Fruit fly (Drosophila melanogaster): ENCODE data around the gene Ran.

The Ran gene

dm6 chrX:11144575-11144974 lies 3.9 kb downstream of the Ran start:
- TF ChIP-seq EcR (GFP tag; optimal IDR thresholded peaks at IDR 0.05) = no peak
- TF ChIP-seq Snoo (tag; optimal IDR thresholded peaks at IDR 0.05) = no peak
- no peak for TF ChIP-seq CG13204 (GFP tag; optimal IDR thresholded peaks at IDR 0.05)
- no peak for TF ChIP-seq Ets98B (GFP tag; IDR thresholded peaks at IDR 0.05)
- no peak for TF ChIP-seq CG12605 (GFP tag; IDR thresholded peaks at IDR 0.05)
- no peak for TF ChIP-seq CG8159 (tag; optimal IDR thresholded peaks at IDR 0.05)
- no peak for TF ChIP-seq Pif1A (GFP tag; optimal IDR thresholded peaks at IDR 0.05)
- TF ChIP-seq CG14655 (GFP tag; optimal IDR thresholded peaks at IDR 0.05) = no peak
- no peak for TF ChIP-seq rn (GFP tag; IDR thresholded peaks at IDR 0.05)
- no peak for TF ChIP-seq CG34367 (tag; optimal IDR thresholded peaks at IDR 0.05)

dm6 chrX:11143820-11144219 lies 4.7 kb downstream of the Ran start, which contains the start of gene CG15201:
Gene CG15201 (plus strand): TSS chrX:11144120.
- no peak for TF ChIP-seq CG13204 (GFP tag; optimal IDR thresholded peaks at IDR 0.05)
- no peak for TF ChIP-seq fd96Ca (GFP tag; IDR thresholded peaks at IDR 0.05)
- TF ChIP-seq D1 (tag; optimal IDR thresholded peaks at IDR 0.05) = no peak
- no peak for TF ChIP-seq CG8159 (tag; optimal IDR thresholded peaks at IDR 0.05)
- TF ChIP-seq Ets98B (GFP tag; IDR thresholded peaks at IDR 0.05) = no peak
- TF ChIP-seq CG32121 (GFP tag; IDR thresholded peaks at IDR 0.05) = no peak
- TF ChIP-seq EcR (GFP tag; optimal IDR thresholded peaks at IDR 0.05) = no peak
- no peak for TF ChIP-seq CG9948 (tag; optimal IDR thresholded peaks at IDR 0.05)
- no peak for TF ChIP-seq CG17806 (tag; optimal IDR thresholded peaks at IDR 0.05)
- no peak for TF ChIP-seq Pif1A (GFP tag; optimal IDR thresholded peaks at IDR 0.05)
- TF ChIP-seq Snoo (tag; optimal IDR thresholded peaks at IDR 0.05) = no peak
- TF ChIP-seq gl (tag; optimal IDR thresholded peaks at IDR 0.05) = no peak

- TF ChIP-seq CG13204 (GFP tag; optimal IDR thresholded peaks at IDR 0.05) = no peak
- no peak for TF ChIP-seq EcR (GFP tag; optimal IDR thresholded peaks at IDR 0.05)
- peak; percentile 53 for TF ChIP-seq Snoo (tag; optimal IDR thresholded peaks at IDR 0.05)
Observed at dm6 chrX:11141785-11142591, 6.5 kb downstream of the Ran start, which contains the start of the genes CG15199 and CG15202. Gene CG15199 (minus strand): TSS chrX:11141835. Gene CG15202 (plus strand): TSS chrX:11142541.

- TF ChIP-seq CG8301 (tag; optimal IDR thresholded peaks at IDR 0.05) = no peak
- TF ChIP-seq Ets98B (GFP tag; IDR thresholded peaks at IDR 0.05) = no peak
- TF ChIP-seq CG34367 (tag; optimal IDR thresholded peaks at IDR 0.05) = no peak
- TF ChIP-seq CG9948 (tag; optimal IDR thresholded peaks at IDR 0.05) = no peak
- TF ChIP-seq rn (GFP tag; IDR thresholded peaks at IDR 0.05) = no peak
- TF ChIP-seq fd96Ca (GFP tag; IDR thresholded peaks at IDR 0.05) = no peak
- TF ChIP-seq Snoo (tag; optimal IDR thresholded peaks at IDR 0.05) = no peak
- no peak for TF ChIP-seq CG17806 (tag; optimal IDR thresholded peaks at IDR 0.05)
- TF ChIP-seq Pif1B (GFP tag; optimal IDR thresholded peaks at IDR 0.05) = no peak
- TF ChIP-seq CG10348 (GFP tag; IDR thresholded peaks at IDR 0.05) = no peak
- no peak for TF ChIP-seq gl (tag; optimal IDR thresholded peaks at IDR 0.05)
- TF ChIP-seq EcR (GFP tag; optimal IDR thresholded peaks at IDR 0.05) = no peak
- no peak for TF ChIP-seq CG12605 (GFP tag; IDR thresholded peaks at IDR 0.05)
- TF ChIP-seq CG8159 (tag; optimal IDR thresholded peaks at IDR 0.05) = no peak
- no peak for TF ChIP-seq Pif1A (GFP tag; optimal IDR thresholded peaks at IDR 0.05)
- TF ChIP-seq CG32121 (GFP tag; IDR thresholded peaks at IDR 0.05) = no peak
- TF ChIP-seq D1 (tag; optimal IDR thresholded peaks at IDR 0.05) = no peak
- TF ChIP-seq CG13204 (GFP tag; optimal IDR thresholded peaks at IDR 0.05) = no peak
- no peak for TF ChIP-seq CG15710 (tag; optimal IDR thresholded peaks at IDR 0.05)
- no peak for TF ChIP-seq CG4496 (GFP tag; IDR thresholded peaks at IDR 0.05)
Observed at dm6 chrX:11140163-11140562, 8.4 kb downstream of the Ran start, which contains the start of gene ssp7. Gene ssp7 (minus strand): TSS chrX:11140263.

- TF ChIP-seq CG32121 (GFP tag; IDR thresholded peaks at IDR 0.05) = 0 out of 2 replicates have a peak, but pooled peaks have one; percentile 15
- TF ChIP-seq fd96Ca (GFP tag; IDR thresholded peaks at IDR 0.05) = 0 out of 3 replicates have a peak, but pooled peaks have one; percentile 25
- TF ChIP-seq CG17806 (tag; optimal IDR thresholded peaks at IDR 0.05) = peak; percentile 1
- TF ChIP-seq Snoo (tag; optimal IDR thresholded peaks at IDR 0.05) = no peak
- TF ChIP-seq CG8159 (tag; optimal IDR thresholded peaks at IDR 0.05) = peak; percentile 0
- TF ChIP-seq EcR (GFP tag; optimal IDR thresholded peaks at IDR 0.05) = no peak
- peak; percentile 37; the same call in 1 of the 3 replicates for TF ChIP-seq CG4496 (GFP tag; IDR thresholded peaks at IDR 0.05)
- no peak for TF ChIP-seq Pif1A (GFP tag; optimal IDR thresholded peaks at IDR 0.05)
- TF ChIP-seq rn (GFP tag; IDR thresholded peaks at IDR 0.05) = no peak
- TF ChIP-seq CG12605 (GFP tag; IDR thresholded peaks at IDR 0.05) = no peak
- TF ChIP-seq CG14655 (GFP tag; optimal IDR thresholded peaks at IDR 0.05) = no peak
Observed at dm6 chrX:11137566-11138186, 10.8 kb downstream of the Ran start, which contains the start of gene CDK2AP1. Gene CDK2AP1 (plus strand): TSS chrX:11137859.
